Worm (Caenorhabditis elegans): ENCODE data around the gene F10B5.3.

DNA sequence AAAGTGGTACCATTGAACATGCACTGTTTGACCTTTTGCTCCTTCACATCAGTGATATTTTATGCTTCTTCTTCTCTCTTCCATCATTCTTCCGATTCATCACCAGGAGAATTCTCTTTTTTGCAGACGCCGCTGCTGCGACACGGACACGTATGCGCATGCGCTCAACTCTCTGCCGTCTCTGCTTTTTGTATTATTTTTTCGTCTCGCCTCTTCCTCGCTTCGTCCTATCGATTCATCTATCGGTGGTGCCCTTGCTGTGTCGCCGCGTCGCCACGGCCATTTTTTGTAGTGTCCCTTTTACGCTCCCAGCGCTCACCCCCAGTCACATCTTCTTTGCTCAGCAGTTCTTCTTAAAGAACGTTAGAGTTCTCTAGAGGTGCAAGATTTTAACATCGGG lies 23.7 kb downstream of the F10B5.3 start:
- no peak for TF ChIP-seq athp-1 (tag; optimal IDR thresholded peaks at IDR 0.05)
- TF ChIP-seq unc-62 (GFP tag; optimal IDR thresholded peaks at IDR 0.05): no peak
- TF ChIP-seq hmg-1.2 (GFP tag; IDR thresholded peaks at IDR 0.05): peak; percentile 61; the same call in 1 of the 2 replicates
- TF ChIP-seq attf-6 (GFP tag; IDR thresholded peaks at IDR 0.05): no peak
- no peak for TF ChIP-seq snpc-3.4 (tag; optimal IDR thresholded peaks at IDR 0.05)
- no peak for TF ChIP-seq die-1 (tag; optimal IDR thresholded peaks at IDR 0.05)
- no peak for TF ChIP-seq ztf-3 (GFP tag; optimal IDR thresholded peaks at IDR 0.05)
- TF ChIP-seq rpc-1 (optimal IDR thresholded peaks at IDR 0.05): no peak
- no peak for TF ChIP-seq rpc-1 (tag; optimal IDR thresholded peaks at IDR 0.05)
- no peak for TF ChIP-seq nfya-1 (tag; optimal IDR thresholded peaks at IDR 0.05; ENCODE audit: borderline replicate concordance, insufficient read depth)
- TF ChIP-seq fkh-3 (tag; optimal IDR thresholded peaks at IDR 0.05): no peak
- no peak for TF ChIP-seq B0261.1 (tag; optimal IDR thresholded peaks at IDR 0.05)

Measured in whole organism, young adult.